Worm (Caenorhabditis elegans): Measurements from ENCODE around the gene ulp-1.

DNA sequence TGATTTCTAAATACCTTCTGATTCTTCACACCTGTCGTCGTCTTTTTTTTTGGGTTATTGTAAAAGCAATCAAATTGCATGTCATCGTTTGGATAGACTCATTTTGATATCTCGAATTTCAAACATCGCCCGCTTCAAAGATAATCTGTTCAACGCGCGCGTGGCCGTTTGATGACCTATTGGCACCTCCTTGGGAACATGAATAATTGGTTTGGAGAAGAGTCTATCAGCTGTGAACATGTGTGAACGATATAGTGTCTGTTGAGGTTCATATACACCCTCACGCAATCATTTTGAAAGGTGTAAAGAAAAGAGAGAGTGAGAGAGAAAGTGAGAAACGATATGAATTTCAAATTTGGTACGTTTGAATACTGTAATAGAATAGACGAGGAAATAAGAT is 49.0 kb downstream of the ulp-1 start:
- TF ChIP-seq ama-1 (optimal IDR thresholded peaks at IDR 0.05), result no peak
- TF ChIP-seq sdc-2 (tag; optimal IDR thresholded peaks at IDR 0.05), result no peak
- TF ChIP-seq ceh-48 (tag; optimal IDR thresholded peaks at IDR 0.05), result no peak
- TF ChIP-seq nhr-11 (tag; optimal IDR thresholded peaks at IDR 0.05), result no peak
- no peak for TF ChIP-seq mec-3 (tag; optimal IDR thresholded peaks at IDR 0.05; ENCODE audit: borderline replicate concordance)
- TF ChIP-seq ets-4 (tag; optimal IDR thresholded peaks at IDR 0.05), result no peak
- TF ChIP-seq elt-2 (tag; optimal IDR thresholded peaks at IDR 0.05), result no peak
- no peak for TF ChIP-seq dmd-4 (tag; optimal IDR thresholded peaks at IDR 0.05; ENCODE audit: borderline replicate concordance)
- TF ChIP-seq pha-2 (tag; optimal IDR thresholded peaks at IDR 0.05), result no peak
- TF ChIP-seq eyg-1 (tag; optimal IDR thresholded peaks at IDR 0.05), result no peak
- TF ChIP-seq ceh-9 (tag; optimal IDR thresholded peaks at IDR 0.05), result no peak
- no peak for TF ChIP-seq pha-4 (tag; optimal IDR thresholded peaks at IDR 0.05)
- TF ChIP-seq elt-4 (tag; optimal IDR thresholded peaks at IDR 0.05), result no peak

All from whole organism, late embryonic.